Worm (Caenorhabditis elegans) whole organism, L1 larva: ENCODE measurements around the gene T24A6.16.

Source experiments
- egl-27 ChIP-seq, 2 experiments: fragments of 150-350 bp in 1 of 2; sonication (generic microtip); optimal IDR thresholded peaks; 3 replicates each; lab custom pipeline; 2017 to 2018; ENCODE audit warnings: missing biosample characterization in 2 of 2, missing genetic modification characterization in 2 of 2, missing genetic modification reagents in 2 of 2
- nhr-76 ChIP-seq: sonication (generic microtip); optimal IDR thresholded peaks from 2 replicates; lab custom pipeline; 2017; ENCODE audit warnings: missing biosample characterization, missing genetic modification characterization

DNA sequence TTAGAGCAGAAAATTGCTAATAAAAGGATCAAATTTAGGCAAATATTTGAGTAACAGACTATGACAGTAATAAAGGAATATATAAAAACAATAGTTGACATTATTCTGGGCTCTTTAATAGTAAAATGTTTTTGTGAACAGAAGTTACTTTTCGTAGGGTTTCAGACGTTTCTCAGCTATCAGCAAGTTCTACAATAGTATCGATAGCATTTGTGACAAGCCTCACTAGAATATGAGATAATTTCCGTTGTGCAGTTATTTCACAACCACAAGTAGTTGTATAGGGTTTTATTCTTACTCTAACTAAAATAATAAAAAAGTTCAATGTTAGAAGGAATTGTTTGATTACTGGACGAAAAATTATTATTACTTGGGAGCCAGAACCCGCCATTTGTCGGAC, 16.2 kb downstream of the T24A6.16 start, which contains the start of gene srbc-68:
- no peak for TF ChIP-seq nhr-76
- no peak for TF ChIP-seq egl-27 (tag; optimal IDR thresholded peaks at IDR 0.05; lab: Kevin White, UChicago)
